Fruit fly (Drosophila melanogaster): ENCODE results near the gene CG13606.

DNA sequence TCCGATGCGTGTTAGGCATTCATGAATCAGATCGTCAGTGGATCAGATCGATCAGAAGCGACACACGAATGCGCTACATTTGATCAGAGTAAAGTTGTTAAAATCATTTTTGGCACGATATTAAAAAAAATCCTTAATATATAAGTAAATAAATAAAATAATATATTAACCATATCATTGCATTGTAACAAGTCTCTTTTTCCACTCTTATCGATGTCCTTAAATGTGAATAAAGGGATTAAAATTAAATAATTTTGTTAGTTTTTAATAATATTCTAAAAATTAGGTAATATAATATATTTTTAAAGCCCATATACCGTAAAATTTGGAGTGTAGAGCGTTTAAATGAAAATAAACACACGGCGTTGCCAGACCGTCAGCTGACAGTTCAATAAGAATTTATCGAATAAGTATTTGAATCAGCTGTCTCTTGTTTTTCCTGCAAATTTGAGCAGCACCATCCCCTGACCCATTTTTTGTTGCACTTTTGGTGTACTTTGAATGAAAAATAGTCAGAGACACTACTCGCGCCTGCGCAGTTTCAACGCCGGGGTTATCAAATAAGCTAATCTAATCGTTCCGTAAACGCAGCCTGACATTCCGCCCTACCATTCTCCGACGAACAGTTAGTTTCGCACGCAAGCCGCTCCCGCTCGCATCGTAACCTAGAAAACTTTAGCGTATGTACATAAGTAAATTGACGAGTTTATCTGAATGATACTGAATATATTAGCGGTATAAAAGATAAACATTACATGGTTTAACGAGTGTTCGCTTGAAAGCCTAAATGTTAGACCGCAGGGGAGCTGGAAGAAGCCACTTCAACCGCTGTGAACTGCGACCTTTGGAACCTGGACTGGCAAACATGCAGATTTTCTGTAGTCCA is 20.3 kb upstream of the CG13606 start, which contains the start of the genes p38a and CG6178:
- TF ChIP-seq CG8478 (optimal IDR thresholded peaks at IDR 0.05) (no peak), psq (optimal IDR thresholded peaks at IDR 0.05) (no peak), pan (optimal IDR thresholded peaks at IDR 0.05) (no peak), Dll (optimal IDR thresholded peaks at IDR 0.05) (no peak)

Data from whole organism.